Worm (Caenorhabditis elegans) whole organism, L2 larva: Measurements from ENCODE around the gene ZK1073.2.
A peak's percentile ranks its signal among the peaks of the same experiment; 100 is the strongest.

Experiments
- C34F6.9 ChIP-seq: fragments of 150-350 bp; optimal IDR thresholded peaks from 2 replicates; lab custom pipeline; 2014; ENCODE audit warnings: missing biosample characterization, missing genetic modification characterization
- F13H6.1 ChIP-seq: sonication (generic microtip); optimal IDR thresholded peaks from 2 replicates; lab custom pipeline; 2016; ENCODE audit warnings: missing genetic modification characterization, missing compliant biosample characterization
- R02D3.7 ChIP-seq: fragments of 150-350 bp; optimal IDR thresholded peaks from 2 replicates; lab custom pipeline; 2014; ENCODE audit warnings: missing biosample characterization, missing genetic modification characterization
- Y55F3AM.14 ChIP-seq: fragments of 200-800 bp; sonication (Bioruptor generic); optimal IDR thresholded peaks from 2 replicates; lab custom pipeline; 2018; ENCODE audit warnings: mild to moderate bottlenecking, missing genetic modification characterization, missing compliant biosample characterization
- ZK546.5 ChIP-seq: sonication (generic microtip); optimal IDR thresholded peaks from 2 replicates; lab custom pipeline; 2017; ENCODE audit warnings: missing biosample characterization, missing genetic modification characterization
- blmp-1 ChIP-seq: sonication (generic microtip); optimal IDR thresholded peaks from 2 replicates; lab custom pipeline; 2017; ENCODE audit warnings: missing genetic modification characterization, mild to moderate bottlenecking, missing compliant biosample characterization, antibody characterized with exemption, moderate library complexity; ENCODE audit not compliant: insufficient read depth
- ceh-16 ChIP-seq: fragments of 150-350 bp; optimal IDR thresholded peaks from 2 replicates; lab custom pipeline; 2014; ENCODE audit warnings: missing biosample characterization, missing genetic modification characterization
- ceh-82 ChIP-seq: fragments of 150-350 bp; optimal IDR thresholded peaks from 2 replicates; lab custom pipeline; 2014; ENCODE audit warnings: missing biosample characterization, missing genetic modification characterization
- crh-2 ChIP-seq: sonication (generic microtip); optimal IDR thresholded peaks from 2 replicates; lab custom pipeline; 2017; ENCODE audit warnings: missing biosample characterization, missing genetic modification characterization
- dmd-4 ChIP-seq: sonication (generic microtip); optimal IDR thresholded peaks from 2 replicates; lab custom pipeline; 2017; ENCODE audit warnings: missing biosample characterization, missing genetic modification characterization
- egl-27 ChIP-seq: sonication (generic microtip); optimal IDR thresholded peaks from 3 replicates; lab custom pipeline; 2017; ENCODE audit warnings: missing biosample characterization, missing genetic modification reagents, missing genetic modification characterization
- elt-1 ChIP-seq: fragments of 150-350 bp; optimal IDR thresholded peaks from 2 replicates; lab custom pipeline; 2014; ENCODE audit warnings: missing biosample characterization, missing genetic modification characterization
- fos-1 ChIP-seq: fragments of 150-350 bp; optimal IDR thresholded peaks from 2 replicates; lab custom pipeline; 2014; ENCODE audit warnings: missing biosample characterization, missing genetic modification characterization
- gmeb-1 ChIP-seq: fragments of 150-350 bp; optimal IDR thresholded peaks from 2 replicates; lab custom pipeline; 2014; ENCODE audit warnings: missing biosample characterization, missing genetic modification characterization
- lin-11 ChIP-seq: fragments of 150-350 bp; sonication (generic microtip); optimal IDR thresholded peaks from 2 replicates; lab custom pipeline; 2014; ENCODE audit warnings: missing biosample characterization, missing genetic modification characterization, inconsistent platforms, mixed read lengths
- lsy-2 ChIP-seq, 2 experiments: fragments of 150-350 bp in 1 of 2; sonication (generic microtip) in 1 of 2; optimal IDR thresholded peaks; 2 replicates each; lab custom pipeline; 2014 to 2017; ENCODE audit warnings: missing biosample characterization in 2 of 2, missing genetic modification characterization in 2 of 2
- mab-5 ChIP-seq: fragments of 150-350 bp; optimal IDR thresholded peaks from 2 replicates; lab custom pipeline; 2014; ENCODE audit warnings: missing biosample characterization, missing genetic modification characterization
- mbf-1 ChIP-seq: sonication (generic microtip); optimal IDR thresholded peaks from 2 replicates; lab custom pipeline; 2017; ENCODE audit warnings: missing biosample characterization, missing genetic modification characterization
- mdl-1 ChIP-seq, 2 experiments: fragments of 150-350 bp in 1 of 2; sonication (generic microtip) in 1 of 2; optimal IDR thresholded peaks; 2 replicates each; lab custom pipeline; 2017; ENCODE audit warnings: missing biosample characterization in 2 of 2, missing genetic modification characterization in 2 of 2
- nhr-10 ChIP-seq: sonication (generic microtip); optimal IDR thresholded peaks from 2 replicates; lab custom pipeline; 2017; ENCODE audit warnings: missing biosample characterization, missing genetic modification characterization
- nhr-12 ChIP-seq: fragments of 150-350 bp; optimal IDR thresholded peaks from 2 replicates; lab custom pipeline; 2014; ENCODE audit warnings: missing biosample characterization, missing genetic modification characterization
- nhr-129 ChIP-seq: fragments of 150-350 bp; optimal IDR thresholded peaks from 2 replicates; lab custom pipeline; 2014; ENCODE audit warnings: missing biosample characterization, missing genetic modification characterization
- nhr-21 ChIP-seq: fragments of 150-350 bp; optimal IDR thresholded peaks from 2 replicates; lab custom pipeline; 2014; ENCODE audit warnings: missing biosample characterization, missing genetic modification characterization
- nhr-25 ChIP-seq: fragments of 150-350 bp; sonication (generic microtip); optimal IDR thresholded peaks from 3 replicates; lab custom pipeline; 2014; ENCODE audit warnings: missing biosample characterization, missing genetic modification characterization
- nhr-6 ChIP-seq: fragments of 150-350 bp; optimal IDR thresholded peaks from 2 replicates; lab custom pipeline; 2014; ENCODE audit warnings: missing biosample characterization, missing genetic modification characterization
- nhr-77 ChIP-seq: fragments of 150-350 bp; optimal IDR thresholded peaks from 2 replicates; lab custom pipeline; 2014; ENCODE audit warnings: missing biosample characterization, missing genetic modification characterization
- peb-1 ChIP-seq: fragments of 150-350 bp; optimal IDR thresholded peaks from 2 replicates; lab custom pipeline; 2014; ENCODE audit warnings: missing biosample characterization, missing genetic modification characterization
- sem-4 ChIP-seq: fragments of 150-350 bp; optimal IDR thresholded peaks from 2 replicates; lab custom pipeline; 2014; ENCODE audit warnings: missing biosample characterization, missing genetic modification reagents, missing genetic modification characterization
- skn-1 ChIP-seq: sonication (generic microtip); optimal IDR thresholded peaks from 2 replicates; lab custom pipeline; 2017; ENCODE audit warnings: missing biosample characterization, missing genetic modification characterization
- sma-3 ChIP-seq: sonication (generic microtip); optimal IDR thresholded peaks from 2 replicates; lab custom pipeline; 2016; ENCODE audit warnings: missing genetic modification reagents, missing genetic modification characterization, missing compliant biosample characterization
- sma-9 ChIP-seq, 2 experiments: fragments of 150-350 bp in 1 of 2; sonication (generic microtip) in 1 of 2; optimal IDR thresholded peaks; 2 replicates each; lab custom pipeline; 2014 to 2016; ENCODE audit warnings: missing genetic modification characterization in 2 of 2, mild to moderate bottlenecking in 1 of 2, missing biosample characterization in 1 of 2, missing compliant biosample characterization in 1 of 2, missing genetic modification reagents in 1 of 2, moderate library complexity in 1 of 2
- snpc-4 ChIP-seq: fragments of 150-350 bp; optimal IDR thresholded peaks from 2 replicates; lab custom pipeline; 2014; ENCODE audit warnings: missing biosample characterization, missing genetic modification characterization
- unc-39 ChIP-seq: fragments of 150-350 bp; optimal IDR thresholded peaks from 2 replicates; lab custom pipeline; 2014; ENCODE audit warnings: missing biosample characterization, missing genetic modification characterization
- unc-55 ChIP-seq: fragments of 150-350 bp; sonication (generic microtip); optimal IDR thresholded peaks from 3 replicates; lab custom pipeline; 2014; ENCODE audit warnings: missing biosample characterization, missing genetic modification reagents, missing genetic modification characterization
- unc-62 ChIP-seq: fragments of 150-350 bp; optimal IDR thresholded peaks from 2 replicates; lab custom pipeline; 2014; ENCODE audit warnings: missing biosample characterization, missing genetic modification reagents, missing genetic modification characterization
- zag-1 ChIP-seq: fragments of 150-350 bp; optimal IDR thresholded peaks from 2 replicates; lab custom pipeline; 2014; ENCODE audit warnings: missing biosample characterization, missing genetic modification characterization
- ztf-11 ChIP-seq: sonication (generic microtip); optimal IDR thresholded peaks from 2 replicates; lab custom pipeline; 2017; ENCODE audit warnings: missing biosample characterization, missing genetic modification characterization
- ztf-4 ChIP-seq: fragments of 150-350 bp; optimal IDR thresholded peaks from 2 replicates; lab custom pipeline; 2014; ENCODE audit warnings: missing biosample characterization, missing genetic modification characterization

Gene ZK1073.2

ce11 chrX:16124290-16124689 is 20.8 kb downstream of the ZK1073.2 start:
- TF ChIP-seq unc-55 (GFP tag; lab: Kevin White, UChicago) (no peak), R02D3.7 (tag; lab: Kevin White, UChicago) (no peak), nhr-77 (no peak), nhr-12 (no peak), lsy-2 (tag; optimal IDR thresholded peaks at IDR 0.05; lab: Kevin White, UChicago) (no peak), zag-1 (tag; lab: Kevin White, UChicago) (no peak)

ce11 chrX:16124794-16125193 is 21.3 kb downstream of the ZK1073.2 start:
- TF ChIP-seq egl-27 (tag; lab: Kevin White, UChicago) (no peak), crh-2 (tag; lab: Kevin White, UChicago) (no peak), unc-62 (GFP tag; lab: Kevin White, UChicago) (no peak), skn-1 (tag; lab: Kevin White, UChicago) (no peak), dmd-4 (tag; lab: Kevin White, UChicago) (no peak), sma-3 (GFP tag; lab: Kevin White, UChicago) (no peak), nhr-10 (tag; lab: Kevin White, UChicago) (no peak), ztf-4 (tag; lab: Kevin White, UChicago) (no peak), nhr-25 (no peak), ceh-82 (tag; lab: Kevin White, UChicago) (no peak), nhr-6 (tag; lab: Kevin White, UChicago) (no peak), lsy-2 (tag; optimal IDR thresholded peaks at IDR 0.05; lab: Kevin White, UChicago) (no peak)

- TF ChIP-seq unc-39 (tag; lab: Kevin White, UChicago) (no peak), ZK546.5 (tag; lab: Kevin White, UChicago) (no peak), unc-55 (GFP tag; lab: Kevin White, UChicago) (peak; percentile 71), lsy-2 (tag; optimal IDR thresholded peaks at IDR 0.05; lab: Kevin White, UChicago) (peak in 1 of 2 experiments; percentile 39), snpc-4 (tag; lab: Kevin White, UChicago) (peak; percentile 26), nhr-129 (peak; percentile 86), peb-1 (tag; lab: Kevin White, UChicago) (no peak), sma-9 (GFP tag; optimal IDR thresholded peaks at IDR 0.05; lab: Kevin White, UChicago) (peak; percentile 41), sma-9 (tag; optimal IDR thresholded peaks at IDR 0.05; lab: Kevin White, UChicago) (no peak), gmeb-1 (no peak), C34F6.9 (tag; lab: Kevin White, UChicago) (peak; percentile 65), sem-4 (tag; lab: Kevin White, UChicago) (no peak), nhr-10 (tag; lab: Kevin White, UChicago) (no peak), ceh-16 (no peak), zag-1 (tag; lab: Kevin White, UChicago) (peak; percentile 75), blmp-1 (no peak), F13H6.1 (peak; percentile 64), ztf-11 (tag; lab: Kevin White, UChicago) (no peak), dmd-4 (tag; lab: Kevin White, UChicago) (no peak), ztf-4 (tag; lab: Kevin White, UChicago) (no peak), elt-1 (no peak), crh-2 (tag; lab: Kevin White, UChicago) (peak; percentile 9), nhr-21 (tag; lab: Kevin White, UChicago) (no peak), nhr-12 (no peak), mbf-1 (tag; lab: Kevin White, UChicago) (no peak), mdl-1 (tag; optimal IDR thresholded peaks at IDR 0.05; lab: Kevin White, UChicago) (peak; percentile 25 to 78), mab-5 (tag; lab: Kevin White, UChicago) (peak; percentile 24), lin-11 (tag; lab: Kevin White, UChicago) (no peak)
These were observed 25.3 kb downstream of the ZK1073.2 start, which contains the start of gene ZK1073.1 for ce11 chrX:16128794-16129193. TSS of gene ZK1073.1 (minus strand) at chrX:16128865.

DNA sequence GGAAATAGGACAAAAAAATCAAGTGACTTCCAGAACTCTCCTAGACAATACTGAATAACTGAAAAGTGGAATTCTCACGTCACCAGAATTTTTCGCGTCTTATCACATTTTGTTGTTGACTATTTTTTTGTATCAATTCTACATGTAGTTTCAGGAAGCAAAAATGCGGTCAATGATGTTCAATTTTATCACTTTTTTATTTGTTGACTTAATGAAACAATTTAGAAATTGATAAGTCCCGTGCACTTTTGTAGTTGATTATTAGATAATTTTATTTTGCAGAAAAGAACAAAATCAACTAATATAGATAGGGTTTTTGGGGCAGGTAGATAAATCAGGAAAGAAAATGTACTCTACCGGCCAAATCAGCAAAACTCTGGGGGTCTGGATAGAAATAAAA is 26.7 kb downstream of the ZK1073.2 start:
- TF ChIP-seq zag-1 (tag; lab: Kevin White, UChicago) (no peak), Y55F3AM.14 (no peak), peb-1 (tag; lab: Kevin White, UChicago) (no peak), R02D3.7 (tag; lab: Kevin White, UChicago) (no peak), sma-9 (GFP tag; optimal IDR thresholded peaks at IDR 0.05; lab: Kevin White, UChicago) (peak; percentile 15), sma-9 (tag; optimal IDR thresholded peaks at IDR 0.05; lab: Kevin White, UChicago) (no peak), C34F6.9 (tag; lab: Kevin White, UChicago) (no peak), unc-55 (GFP tag; lab: Kevin White, UChicago) (no peak), unc-39 (tag; lab: Kevin White, UChicago) (no peak), fos-1 (tag; lab: Kevin White, UChicago) (peak; percentile 27), crh-2 (tag; lab: Kevin White, UChicago) (peak; percentile 34)
